Worm (Caenorhabditis elegans) whole organism, L4/young adult: Measurements from ENCODE around the gene F56D6.8.

Experiments
- W03F9.2 ChIP-seq: fragments of 150-350 bp; optimal IDR thresholded peaks from 2 replicates; lab custom pipeline; 2014; ENCODE audit warnings: missing biosample characterization, missing genetic modification characterization
- dao-5 ChIP-seq: sonication (generic microtip); optimal IDR thresholded peaks from 2 replicates; lab custom pipeline; 2016; ENCODE audit warnings: missing genotype, missing genetic modification characterization, moderate library complexity, missing compliant biosample characterization
- him-1 ChIP-seq: sonication (generic microtip); optimal IDR thresholded peaks from 2 replicates; lab custom pipeline; 2016; ENCODE audit warnings: missing genotype, missing genetic modification reagents, missing genetic modification characterization, missing compliant biosample characterization

- TF ChIP-seq him-1 (tag; lab: Kevin White, UChicago): no peak
- no peak for TF ChIP-seq dao-5 (tag; lab: Kevin White, UChicago)
- no peak for TF ChIP-seq W03F9.2 (tag; lab: Kevin White, UChicago)
Measured at ce11 chrIV:3854606-3855005, 39.6 kb downstream of the F56D6.8 start.
